Worm (Caenorhabditis elegans) whole organism, dauer: Measurements from ENCODE around the gene daf-37.

ENCODE experiments used
- unc-62 ChIP-seq: sonication (generic microtip); optimal IDR thresholded peaks from 2 replicates; lab custom pipeline; 2017; ENCODE audit warnings: missing biosample characterization, missing genetic modification reagents, missing genetic modification characterization

daf-37 gene

DNA sequence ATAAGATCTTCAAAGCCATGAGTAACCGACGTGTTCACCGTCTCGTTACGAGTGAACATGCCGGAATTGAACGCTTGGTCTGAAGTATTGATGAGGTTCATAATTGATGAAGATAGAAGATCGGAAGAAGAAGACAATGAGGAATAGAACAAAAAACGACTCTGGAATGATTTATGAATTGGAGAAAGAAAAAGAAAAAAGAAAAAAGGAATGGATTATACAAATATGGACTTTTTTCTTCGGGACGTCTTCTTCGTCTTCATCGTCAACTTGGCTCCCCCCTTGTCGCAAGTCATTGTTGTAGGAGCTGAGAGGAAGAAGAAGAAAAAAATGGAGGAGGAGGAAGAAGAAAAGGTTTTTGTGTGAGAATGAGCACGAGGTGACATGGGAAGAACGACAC is 19.0 kb upstream of the daf-37 start, which contains the start of gene srsy-2:
srsy-2 (minus strand) TSS at position 101 of the 400 bp plus-strand sequence.
- TF ChIP-seq unc-62 (GFP tag; lab: Kevin White, UChicago): no peak

DNA sequence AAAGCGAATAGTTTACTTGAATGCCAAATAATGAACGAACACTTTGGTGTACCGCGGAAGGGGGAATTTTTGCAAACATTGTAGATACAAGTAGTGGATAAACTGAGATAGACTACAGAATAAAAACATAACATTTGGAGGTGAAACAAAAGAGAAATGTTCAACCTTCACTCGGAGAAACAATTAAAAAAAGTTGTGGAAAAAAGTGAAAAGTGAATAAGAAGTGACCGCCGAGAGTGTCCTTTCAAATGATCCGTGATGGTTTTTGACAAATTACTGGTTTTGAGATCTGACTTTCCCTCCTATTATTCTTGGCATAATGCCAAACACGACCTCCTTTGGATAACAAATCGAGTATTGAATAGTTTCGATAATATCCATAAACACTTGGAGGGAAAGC is 15.7 kb upstream of the daf-37 start:
- no peak for TF ChIP-seq unc-62 (GFP tag; lab: Kevin White, UChicago)

DNA sequence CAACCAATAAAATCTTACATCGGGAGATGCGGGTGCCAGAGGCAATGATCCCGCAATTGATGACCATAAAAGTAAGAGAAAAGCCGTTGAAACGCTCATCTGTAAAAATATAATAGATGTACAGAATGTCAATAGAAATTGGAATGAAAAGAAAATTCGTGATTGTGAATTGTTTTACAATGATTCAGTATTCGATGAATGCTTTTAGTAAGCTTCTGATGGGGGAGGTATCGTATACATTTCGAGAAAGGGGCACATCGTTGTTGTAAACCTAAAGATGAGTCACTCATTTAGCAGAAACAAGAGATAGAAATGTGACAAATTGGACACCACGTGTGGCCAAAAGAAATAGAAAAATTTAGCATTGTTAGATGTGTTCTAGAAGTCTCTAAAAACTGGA is 14.5 kb upstream of the daf-37 start, which contains the start of gene C30B5.6:
C30B5.6 (minus strand) TSS at position 101 of the 400 bp plus-strand sequence.
- no peak for TF ChIP-seq unc-62 (GFP tag; lab: Kevin White, UChicago)

DNA sequence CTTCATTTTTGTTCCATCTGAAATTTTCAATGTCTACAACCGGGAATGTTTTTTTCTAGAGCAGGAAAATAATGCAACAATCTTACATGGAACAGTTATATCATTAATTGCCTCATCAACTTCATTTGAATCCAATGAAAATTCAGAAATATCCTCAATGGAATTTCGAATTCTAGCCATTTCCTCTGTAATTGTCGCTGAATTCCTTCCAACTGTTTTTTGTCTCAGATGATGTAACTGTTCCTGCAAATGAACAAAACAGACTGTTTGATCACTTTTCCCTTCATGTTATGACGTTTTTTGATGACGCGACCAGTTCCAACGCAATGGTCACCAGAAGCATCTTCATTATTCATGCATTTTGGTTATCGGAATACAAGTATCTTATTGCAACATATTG is 13.5 kb upstream of the daf-37 start:
- no peak for TF ChIP-seq unc-62 (GFP tag; lab: Kevin White, UChicago)

DNA sequence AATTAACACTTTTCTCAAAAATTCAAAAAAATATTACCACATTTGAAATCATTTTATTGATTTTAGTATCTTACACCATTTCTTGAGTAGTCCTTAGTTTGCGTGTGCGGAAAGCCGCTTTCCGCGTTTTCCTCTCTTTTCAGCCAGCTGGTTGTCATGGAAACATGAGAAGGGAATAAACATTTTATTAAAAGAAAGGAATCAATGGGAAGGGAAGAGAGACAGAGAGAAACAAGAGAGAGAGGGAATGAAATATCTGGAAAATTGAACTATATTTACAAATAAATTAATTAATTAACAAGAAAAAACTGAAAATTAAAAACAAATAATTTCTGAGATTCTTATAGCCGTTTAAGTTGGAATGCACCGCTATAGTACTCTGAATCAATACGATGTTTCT is 11.3 kb upstream of the daf-37 start, which contains the start of gene mks-2:
mks-2 (minus strand) TSS at position 101 of the 400 bp plus-strand sequence.
- TF ChIP-seq unc-62 (GFP tag; lab: Kevin White, UChicago): no peak

DNA sequence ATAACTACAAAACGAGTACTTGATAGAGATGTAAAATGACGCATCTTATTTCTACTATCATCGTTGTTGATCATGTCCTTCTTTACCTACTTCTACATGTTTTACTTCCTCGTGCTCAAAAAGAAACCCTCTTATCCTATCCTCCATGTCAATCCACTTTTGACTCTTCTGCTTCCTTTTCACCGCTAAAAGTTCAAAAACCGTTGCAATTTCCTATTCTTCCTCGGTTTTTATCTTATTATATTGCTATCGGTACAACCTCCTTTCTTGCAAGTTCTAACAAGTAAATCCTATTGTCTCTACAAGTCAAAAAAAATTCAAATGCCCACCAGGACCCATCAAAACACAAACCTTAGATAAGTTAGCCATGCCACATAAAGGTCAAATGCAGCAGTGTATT is 764 bp downstream of the daf-37 start:
- no peak for TF ChIP-seq unc-62 (GFP tag; lab: Kevin White, UChicago)

DNA sequence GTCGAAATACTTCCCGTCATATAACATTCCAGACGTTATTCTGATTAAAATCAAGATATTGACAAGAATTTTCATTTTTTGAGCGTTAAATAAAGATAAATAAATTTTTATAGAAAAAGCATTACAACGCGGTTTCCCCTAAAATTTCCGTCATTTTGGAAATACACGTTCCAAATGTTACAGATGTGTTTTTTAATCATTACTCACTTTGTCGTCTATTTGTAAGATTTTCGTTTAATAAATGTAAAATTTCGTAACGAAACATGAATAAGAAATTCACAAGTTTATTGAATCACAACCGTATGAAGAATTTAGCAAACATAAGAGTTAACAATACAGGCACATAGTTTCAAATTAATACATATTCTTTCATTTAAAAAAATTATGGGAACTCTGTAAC is 5.1 kb downstream of the daf-37 start, which contains the start of gene C30B5.17:
C30B5.17 (minus strand) TSS at position 101 of the 400 bp plus-strand sequence.
- TF ChIP-seq unc-62 (GFP tag; lab: Kevin White, UChicago): no peak

DNA sequence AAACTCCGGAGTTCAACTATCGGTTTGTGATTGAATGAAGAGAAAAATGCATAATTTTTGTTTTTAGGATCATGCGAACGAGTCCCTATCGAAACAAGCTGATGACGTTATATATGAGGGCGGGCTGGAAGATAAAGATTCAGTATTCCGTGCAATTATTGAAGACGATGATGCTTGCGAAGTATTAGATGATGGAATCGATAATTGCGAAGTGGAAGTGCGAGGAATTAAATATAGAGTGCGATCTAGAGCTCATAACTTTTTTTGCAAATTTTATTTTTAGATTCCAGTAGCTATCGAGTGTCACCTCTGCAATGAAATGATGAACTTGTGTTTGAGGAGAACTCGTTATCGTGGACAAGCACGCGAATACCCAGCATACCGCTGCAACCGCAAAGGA is 9.0 kb downstream of the daf-37 start:
- TF ChIP-seq unc-62 (GFP tag; lab: Kevin White, UChicago): no peak

DNA sequence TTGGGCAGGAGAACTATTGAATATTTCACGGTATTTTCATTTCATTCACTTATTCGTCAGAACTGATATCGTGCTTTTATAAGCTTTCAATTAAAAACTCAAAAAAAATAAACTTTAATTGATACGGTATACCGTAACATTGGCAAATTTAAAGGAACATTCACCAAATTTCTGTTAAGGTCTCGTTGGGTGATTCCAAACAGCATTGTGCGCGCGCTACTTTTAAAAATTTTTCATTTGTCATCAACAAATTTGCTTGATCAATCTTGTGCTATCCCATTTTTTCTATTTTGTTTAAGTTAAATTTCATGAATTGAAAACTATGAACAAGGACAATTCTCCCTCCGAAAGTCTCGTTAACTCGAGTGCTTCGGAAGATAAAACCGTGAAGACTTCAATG is 9.5 kb downstream of the daf-37 start, which contains the start of gene szy-4:
szy-4 (plus strand) TSS at position 229 of the 400 bp plus-strand sequence.
- TF ChIP-seq unc-62 (GFP tag; lab: Kevin White, UChicago): no peak

DNA sequence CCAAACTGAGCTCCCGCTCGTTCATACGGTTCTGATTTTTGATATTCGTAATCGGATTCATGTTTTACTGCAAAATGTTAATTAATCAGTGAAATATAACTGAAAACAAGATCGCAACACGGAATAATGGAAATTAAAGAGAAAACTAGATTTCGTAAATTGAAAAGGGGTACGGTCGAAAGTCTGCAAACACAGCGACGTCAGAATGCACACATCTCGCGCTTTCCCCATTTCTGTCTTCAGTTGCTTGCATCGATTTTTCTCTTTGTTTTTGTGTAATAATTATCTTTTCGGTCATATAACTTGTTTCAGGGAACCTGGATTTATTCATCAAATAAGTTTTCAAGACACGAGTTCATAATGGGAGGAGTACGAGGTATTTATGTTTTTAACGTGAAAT is 11.1 kb downstream of the daf-37 start, which contains the start of the genes rbmx-2 and C30B5.2:
rbmx-2 (minus strand) TSS at position 74 of the 400 bp plus-strand sequence.
C30B5.2 (plus strand) TSS at position 306 of the 400 bp plus-strand sequence.
- TF ChIP-seq unc-62 (GFP tag; lab: Kevin White, UChicago): no peak

DNA sequence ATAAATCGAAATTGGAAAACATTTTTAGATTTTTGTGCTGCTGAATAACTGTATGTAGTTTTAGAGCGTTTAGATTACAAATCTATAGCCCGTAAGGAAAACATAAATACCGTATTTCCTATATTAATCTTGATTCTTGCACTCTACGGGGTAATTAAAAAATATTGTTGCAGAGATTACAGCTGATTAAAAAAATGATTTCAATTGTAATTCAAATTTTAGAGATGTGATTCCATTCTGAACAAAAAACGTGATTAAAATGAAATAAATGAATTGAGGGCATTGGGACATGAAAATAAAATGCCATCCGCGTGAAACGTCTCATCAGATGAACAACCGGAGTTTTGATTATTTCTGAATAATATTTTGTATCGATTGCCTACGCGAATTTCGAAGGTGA is 15.5 kb downstream of the daf-37 start, which contains the start of gene cpb-2:
cpb-2 (plus strand) TSS at position 301 of the 400 bp plus-strand sequence.
- TF ChIP-seq unc-62 (GFP tag; lab: Kevin White, UChicago): no peak

DNA sequence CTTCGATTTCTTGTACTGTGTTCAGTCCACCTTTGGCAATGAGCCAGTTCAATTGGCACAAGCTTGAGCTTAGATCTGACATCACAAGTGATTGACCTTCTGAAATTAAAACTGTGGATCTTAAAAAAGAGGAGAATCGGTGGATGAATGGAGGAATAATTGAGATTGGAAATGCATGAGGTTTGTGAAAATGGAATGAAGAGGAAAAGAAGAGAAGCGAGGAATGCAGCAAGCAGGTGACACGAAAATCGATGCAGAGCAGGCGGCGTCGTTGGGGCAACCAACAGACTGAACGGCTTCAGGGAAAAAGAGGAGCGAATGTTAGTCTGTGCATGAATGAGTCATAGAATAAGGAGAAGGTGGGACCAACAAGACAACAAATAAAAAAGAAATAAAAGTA is 16.7 kb downstream of the daf-37 start, which contains the start of gene fkh-8:
fkh-8 (minus strand) TSS at position 101 of the 400 bp plus-strand sequence.
- TF ChIP-seq unc-62 (GFP tag; lab: Kevin White, UChicago): no peak

DNA sequence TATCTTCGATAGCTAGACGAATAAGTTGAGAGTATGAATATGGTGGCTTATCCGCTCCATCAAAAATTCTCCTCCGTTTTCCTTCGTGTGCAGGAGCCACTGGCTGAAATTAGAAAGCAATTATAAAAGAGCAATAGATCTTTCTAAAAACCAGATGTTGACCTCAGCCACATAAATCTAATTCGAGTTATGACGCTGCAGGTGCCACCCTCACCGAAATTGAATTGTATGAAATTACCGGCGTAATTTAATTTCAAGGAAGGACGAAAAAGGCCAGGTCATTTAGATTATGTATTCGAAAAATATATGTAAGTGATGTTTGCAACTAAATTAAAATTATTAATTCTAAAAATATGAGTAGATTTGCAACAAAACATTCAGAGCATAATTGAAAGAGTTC is 17.2 kb downstream of the daf-37 start:
- TF ChIP-seq unc-62 (GFP tag; lab: Kevin White, UChicago): no peak

DNA sequence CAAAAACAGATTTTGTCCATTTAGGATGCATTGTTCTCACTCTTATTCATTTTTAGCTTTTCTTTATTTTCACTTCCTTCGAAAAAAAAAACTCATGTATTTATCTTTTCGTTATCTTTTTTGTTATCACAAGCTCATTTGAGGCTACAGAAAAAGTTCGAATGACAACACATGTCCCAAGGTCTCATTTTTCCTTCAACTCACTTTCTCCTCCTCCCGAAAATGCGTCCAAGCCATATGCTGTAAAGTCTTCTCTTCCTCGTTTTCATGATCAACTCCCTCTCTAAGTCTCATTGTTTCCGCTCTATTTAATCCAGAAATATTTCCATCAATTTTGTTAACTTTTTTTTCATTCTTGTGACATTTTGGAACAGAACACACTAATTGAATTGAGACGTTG is 26.7 kb downstream of the daf-37 start:
- TF ChIP-seq unc-62 (GFP tag; lab: Kevin White, UChicago): no peak

DNA sequence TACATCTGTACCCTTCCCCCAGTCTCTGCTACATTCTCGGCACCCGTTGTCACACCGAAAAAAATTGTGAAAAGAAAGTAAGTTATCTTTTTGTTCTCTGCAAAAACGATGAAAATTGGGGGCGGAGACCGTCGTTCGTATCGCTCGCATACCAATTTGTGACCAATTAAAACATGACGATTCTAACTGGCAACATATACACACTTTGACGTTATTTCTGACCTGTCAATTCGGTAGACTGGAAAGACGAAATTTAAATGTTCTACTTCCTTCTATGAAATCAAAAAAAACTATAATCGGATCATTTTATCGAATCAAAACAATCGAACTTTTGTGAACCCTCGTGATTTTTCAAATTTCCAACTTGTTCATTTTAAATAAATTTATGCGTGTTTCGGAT is 27.5 kb downstream of the daf-37 start:
- no peak for TF ChIP-seq unc-62 (GFP tag; lab: Kevin White, UChicago)

DNA sequence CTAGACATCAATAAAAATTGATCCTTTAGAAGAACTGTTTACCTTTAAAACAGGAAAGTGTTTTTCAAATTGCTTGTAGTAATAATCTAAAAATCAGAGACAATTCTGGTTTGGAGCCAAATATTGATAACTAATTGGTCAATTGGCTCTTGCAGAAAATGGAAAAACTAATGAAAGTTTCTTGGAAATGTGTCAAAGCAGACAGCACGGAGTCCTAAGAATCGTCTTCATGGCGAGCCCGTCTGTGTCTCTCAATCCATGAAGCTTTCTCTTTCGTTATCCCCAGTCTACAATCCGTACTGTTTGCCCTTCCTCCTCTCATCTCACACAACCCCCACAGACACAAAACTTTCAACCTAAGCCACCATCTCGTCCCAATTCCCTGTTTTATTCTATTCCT is 28.5 kb downstream of the daf-37 start, which contains the start of gene F40H3.1:
F40H3.1 (plus strand) TSS at position 301 of the 400 bp plus-strand sequence.
- TF ChIP-seq unc-62 (GFP tag; lab: Kevin White, UChicago): no peak

DNA sequence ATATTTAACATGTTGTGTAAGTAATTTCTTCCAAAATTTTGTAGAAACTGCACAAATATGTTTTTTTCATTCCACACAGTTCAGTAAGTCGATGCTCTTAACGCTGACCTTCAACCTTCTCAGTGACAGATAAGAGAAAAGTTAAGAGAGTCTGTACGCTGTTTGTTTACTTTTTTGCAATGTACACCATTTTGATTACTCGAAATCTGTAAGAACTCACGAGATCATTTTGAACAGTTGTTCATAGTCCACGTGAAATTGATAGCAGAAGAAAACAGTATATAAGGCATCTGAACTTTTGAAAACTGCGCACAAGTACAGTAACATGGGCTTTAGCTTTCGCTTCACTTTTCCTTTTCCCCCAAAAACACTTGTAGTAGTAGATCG is 29.3 kb downstream of the daf-37 start:
- TF ChIP-seq unc-62 (GFP tag; lab: Kevin White, UChicago): no peak
